Fruit fly (Drosophila melanogaster) whole organism, embryonic: ENCODE results near the gene CG11353.

ENCODE experiments used
- Abd-B ChIP-seq: fragments of 200-800 bp; sonication (Bioruptor generic); optimal IDR thresholded peaks from 2 replicates; lab custom pipeline; 2018; ENCODE audit warnings: missing biosample characterization, mild to moderate bottlenecking, missing genetic modification characterization, moderate library complexity
- Blimp-1 ChIP-seq: fragments of 200-800 bp; sonication (Bioruptor generic); optimal IDR thresholded peaks from 3 replicates; lab custom pipeline; 2018; ENCODE audit warnings: missing biosample characterization, missing genetic modification characterization, mild to moderate bottlenecking, moderate library complexity, missing genetic modification reagents
- CG31441 ChIP-seq: fragments of 200-800 bp; sonication (Bioruptor generic); IDR thresholded peaks from 2 replicates; pipeline ENCODE4 v1.3.6; 2022; ENCODE audit warnings: missing biosample characterization, missing genetic modification characterization
- CG32772 ChIP-seq: fragments of 200-800 bp; sonication (Bioruptor generic); IDR thresholded peaks from 2 replicates; pipeline ENCODE4 v1.3.6; 2022; ENCODE audit warnings: missing biosample characterization, missing genetic modification characterization
- CoRest ChIP-seq: fragments of 200-800 bp; sonication (Bioruptor generic); optimal IDR thresholded peaks from 3 replicates; lab custom pipeline; 2018; ENCODE audit warnings: missing biosample characterization, mild to moderate bottlenecking, missing genetic modification characterization, moderate library complexity
- NfI ChIP-seq: fragments of 200-800 bp; sonication (Bioruptor generic); optimal IDR thresholded peaks from 3 replicates; lab custom pipeline; 2018; ENCODE audit warnings: missing biosample characterization, mild to moderate bottlenecking, missing genetic modification characterization, moderate library complexity
- Tbp ChIP-seq: fragments of >200 bp; optimal IDR thresholded peaks from 2 replicates; lab custom pipeline; 2018; ENCODE audit warnings: missing biosample characterization, missing genetic modification characterization
- br ChIP-seq: fragments of >200 bp; optimal IDR thresholded peaks from 2 replicates; lab custom pipeline; 2017
- hbn ChIP-seq: fragments of 200-800 bp; sonication (Bioruptor generic); IDR thresholded peaks from 2 replicates; pipeline ENCODE4 v1.3.6; 2022; ENCODE audit warnings: missing biosample characterization, missing genetic modification characterization; ENCODE audit not compliant: partially characterized antibody
- usp ChIP-seq: fragments of >200 bp; optimal IDR thresholded peaks from 2 replicates; lab custom pipeline; 2017; ENCODE audit warnings: missing biosample characterization, missing genetic modification characterization

dm6 chr3L:4574439-4574838 is 41.5 kb downstream of the CG11353 start:
- TF ChIP-seq Blimp-1 (GFP tag; lab: Kevin White, UChicago) (no peak), CG32772 (GFP tag; lab: Robert Waterston, UW) (no peak), usp (no peak), NfI (GFP tag; lab: Kevin White, UChicago) (no peak), br (lab: Kevin White, UChicago) (no peak), Tbp (GFP tag; lab: Kevin White, UChicago) (no peak), Abd-B (GFP tag; lab: Kevin White, UChicago) (no peak), CG31441 (GFP tag; lab: Robert Waterston, UW) (no peak), hbn (GFP tag; lab: Robert Waterston, UW) (no peak), CoRest (no peak)
